Fruit fly (Drosophila melanogaster): ENCODE results near the gene CG11294.

dm6 chrX:8724815-8725214 lies 31.4 kb upstream of the CG11294 start:
- TF ChIP-seq psq (optimal IDR thresholded peaks at IDR 0.05) = no peak
- no peak for TF ChIP-seq h (optimal IDR thresholded peaks at IDR 0.05)
- no peak for TF ChIP-seq Myc (optimal IDR thresholded peaks at IDR 0.05)
- TF ChIP-seq Sin3A (optimal IDR thresholded peaks at IDR 0.05) = no peak
